Fruit fly (Drosophila melanogaster) whole organism, prepupa: ENCODE measurements around the gene Hers.

Source experiments
- CG10631 ChIP-seq: fragments of 200-800 bp; sonication (Bioruptor generic); optimal IDR thresholded peaks from 2 replicates; lab custom pipeline; 2016; ENCODE audit warnings: missing biosample characterization, missing genetic modification characterization
- CG10669 ChIP-seq: fragments of 200-800 bp; sonication (Bioruptor generic); optimal IDR thresholded peaks from 3 replicates; lab custom pipeline; 2018; ENCODE audit warnings: missing biosample characterization, mild to moderate bottlenecking, missing genetic modification characterization, moderate library complexity
- CG11902 ChIP-seq: fragments of 200-800 bp; sonication (Bioruptor generic); optimal IDR thresholded peaks from 3 replicates; lab custom pipeline; 2016; ENCODE audit warnings: missing biosample characterization, missing genetic modification characterization
- CG15336 ChIP-seq: fragments of 200-800 bp; sonication (Bioruptor generic); IDR thresholded peaks from 2 replicates; pipeline ENCODE4 v1.3.6; 2022; ENCODE audit warnings: missing biosample characterization, missing genetic modification characterization
- CG1621 ChIP-seq: fragments of 200-800 bp; sonication (Bioruptor generic); optimal IDR thresholded peaks from 3 replicates; lab custom pipeline; 2018; ENCODE audit warnings: missing biosample characterization, mild to moderate bottlenecking, missing genetic modification characterization
- CG16779 ChIP-seq: fragments of 200-800 bp; sonication (Bioruptor generic); optimal IDR thresholded peaks from 3 replicates; lab custom pipeline; 2017; ENCODE audit warnings: missing biosample characterization, mild to moderate bottlenecking, missing genetic modification characterization
- CG3032 ChIP-seq: fragments of 200-800 bp; optimal IDR thresholded peaks from 2 replicates; lab custom pipeline; 2019; ENCODE audit warnings: missing biosample characterization, mild to moderate bottlenecking, missing genetic modification characterization, moderate library complexity
- CG31627 ChIP-seq: fragments of 200-800 bp; sonication (Bioruptor generic); optimal IDR thresholded peaks from 3 replicates; lab custom pipeline; 2016; ENCODE audit warnings: missing biosample characterization, missing genetic modification characterization
- CG34406 ChIP-seq: fragments of 200-800 bp; sonication (Bioruptor generic); optimal IDR thresholded peaks from 3 replicates; lab custom pipeline; 2016; ENCODE audit warnings: missing biosample characterization, missing genetic modification characterization
- CG4318 ChIP-seq: fragments of 200-800 bp; sonication (Bioruptor generic); optimal IDR thresholded peaks from 3 replicates; lab custom pipeline; 2017; ENCODE audit warnings: missing biosample characterization, mild to moderate bottlenecking, missing genetic modification characterization
- CG6163 ChIP-seq: fragments of 200-800 bp; sonication (Bioruptor generic); IDR thresholded peaks from 3 replicates; pipeline ENCODE4 v1.3.6; 2022; ENCODE audit warnings: missing biosample characterization, missing genetic modification characterization
- CG6276 ChIP-seq: fragments of 200-800 bp; sonication (Bioruptor generic); optimal IDR thresholded peaks from 2 replicates; lab custom pipeline; 2017; ENCODE audit warnings: missing biosample characterization, mild to moderate bottlenecking, missing genetic modification characterization
- CG6792 ChIP-seq: fragments of 200-800 bp; sonication (Bioruptor generic); optimal IDR thresholded peaks from 3 replicates; lab custom pipeline; 2016; ENCODE audit warnings: missing biosample characterization, missing genetic modification characterization
- CG6808 ChIP-seq: fragments of 200-800 bp; sonication (Bioruptor generic); optimal IDR thresholded peaks from 3 replicates; lab custom pipeline; 2017; ENCODE audit warnings: missing biosample characterization, missing genetic modification characterization, mild to moderate bottlenecking, moderate library complexity, missing genetic modification reagents
- CG7368 ChIP-seq: fragments of 200-800 bp; sonication (Bioruptor generic); optimal IDR thresholded peaks from 3 replicates; lab custom pipeline; 2016; ENCODE audit warnings: missing biosample characterization, missing genetic modification characterization
- CG8119 ChIP-seq: fragments of 200-800 bp; sonication (Bioruptor generic); IDR thresholded peaks from 3 replicates; pipeline ENCODE4 v1.3.6; 2022; ENCODE audit warnings: missing biosample characterization, missing genetic modification characterization
- CG8319 ChIP-seq: fragments of 200-800 bp; sonication (Bioruptor generic); optimal IDR thresholded peaks from 3 replicates; lab custom pipeline; 2016; ENCODE audit warnings: missing biosample characterization, missing genetic modification characterization
- CG8632 ChIP-seq: fragments of 200-800 bp; sonication (Bioruptor generic); optimal IDR thresholded peaks from 3 replicates; lab custom pipeline; 2016; ENCODE audit warnings: missing biosample characterization, missing genetic modification characterization
- CG9139 ChIP-seq: fragments of 200-800 bp; sonication (Bioruptor generic); optimal IDR thresholded peaks from 3 replicates; lab custom pipeline; 2017; ENCODE audit warnings: missing biosample characterization, mild to moderate bottlenecking, missing genetic modification characterization
- Eip75B ChIP-seq: fragments of 200-800 bp; sonication (Bioruptor generic); optimal IDR thresholded peaks from 3 replicates; lab custom pipeline; 2016; ENCODE audit warnings: missing biosample characterization, missing genetic modification characterization
- Eip78C ChIP-seq: fragments of 200-800 bp; sonication (Bioruptor generic); peaks from one replicate; lab custom pipeline; 2016; ENCODE audit warnings: missing biosample characterization, missing genetic modification characterization
- Ets21C ChIP-seq: fragments of 200-800 bp; sonication (Bioruptor generic); optimal IDR thresholded peaks from 3 replicates; lab custom pipeline; 2016; ENCODE audit warnings: missing biosample characterization, missing genetic modification characterization
- Ets96B ChIP-seq: fragments of 200-800 bp; optimal IDR thresholded peaks from 2 replicates; lab custom pipeline; 2019; ENCODE audit warnings: missing biosample characterization, mild to moderate bottlenecking, missing genetic modification characterization, moderate library complexity
- Hr38 ChIP-seq: sonication (Bioruptor generic); optimal IDR thresholded peaks from 2 replicates; lab custom pipeline; 2016; ENCODE audit warnings: missing biosample characterization, missing genetic modification characterization
- Hr39 ChIP-seq: fragments of 200-800 bp; sonication (Bioruptor generic); optimal IDR thresholded peaks from 2 replicates; lab custom pipeline; 2016; ENCODE audit warnings: missing biosample characterization, missing genetic modification characterization
- Hr4 ChIP-seq: fragments of 200-800 bp; sonication (Bioruptor generic); optimal IDR thresholded peaks from 3 replicates; lab custom pipeline; 2016; ENCODE audit warnings: missing biosample characterization, missing genetic modification characterization
- Lpt ChIP-seq: fragments of 200-800 bp; sonication (Bioruptor generic); optimal IDR thresholded peaks from 3 replicates; lab custom pipeline; 2016; ENCODE audit warnings: missing biosample characterization, missing genetic modification characterization
- Met ChIP-seq: fragments of 200-800 bp; sonication (Bioruptor generic); optimal IDR thresholded peaks from 3 replicates; lab custom pipeline; 2016; ENCODE audit warnings: missing biosample characterization, missing genetic modification characterization
- OdsH ChIP-seq: fragments of 200-800 bp; sonication (Bioruptor generic); optimal IDR thresholded peaks from 3 replicates; lab custom pipeline; 2016; ENCODE audit warnings: missing biosample characterization, missing genetic modification characterization
- Smox ChIP-seq: fragments of 200-800 bp; sonication (Bioruptor generic); optimal IDR thresholded peaks from 3 replicates; lab custom pipeline; 2016; ENCODE audit warnings: missing biosample characterization, missing genetic modification characterization
- Sox102F ChIP-seq: fragments of 200-800 bp; sonication (Bioruptor generic); optimal IDR thresholded peaks from 2 replicates; lab custom pipeline; 2016; ENCODE audit warnings: missing biosample characterization, mild to moderate bottlenecking, missing genetic modification characterization
- Sox15 ChIP-seq: fragments of 200-800 bp; sonication (Bioruptor generic); optimal IDR thresholded peaks from 3 replicates; lab custom pipeline; 2016; ENCODE audit warnings: missing biosample characterization, missing genetic modification characterization
- acj6 ChIP-seq: fragments of 200-800 bp; sonication (Bioruptor generic); optimal IDR thresholded peaks from 3 replicates; lab custom pipeline; 2016; ENCODE audit warnings: missing biosample characterization, missing genetic modification characterization
- dac ChIP-seq: fragments of 200-800 bp; sonication (Bioruptor generic); optimal IDR thresholded peaks from 2 replicates; lab custom pipeline; 2017; ENCODE audit warnings: missing biosample characterization, mild to moderate bottlenecking, missing genetic modification characterization
- dsx ChIP-seq: fragments of 200-800 bp; optimal IDR thresholded peaks from 3 replicates; lab custom pipeline; 2019; ENCODE audit warnings: missing biosample characterization, mild to moderate bottlenecking, missing genetic modification characterization, moderate library complexity; ENCODE audit not compliant: poor library complexity, severe bottlenecking
- eg ChIP-seq: fragments of 200-800 bp; sonication (Bioruptor generic); IDR thresholded peaks from 3 replicates; pipeline ENCODE4 v1.3.6; 2022; ENCODE audit warnings: missing biosample characterization, missing genetic modification characterization
- esn ChIP-seq: fragments of 200-800 bp; sonication (Bioruptor generic); optimal IDR thresholded peaks from 2 replicates; lab custom pipeline; 2016; ENCODE audit warnings: missing biosample characterization, mild to moderate bottlenecking, missing genetic modification characterization, moderate library complexity
- fd59A ChIP-seq: fragments of 200-800 bp; sonication (Bioruptor generic); optimal IDR thresholded peaks from 2 replicates; lab custom pipeline; 2017; ENCODE audit warnings: missing biosample characterization, mild to moderate bottlenecking, missing genetic modification characterization, missing genetic modification reagents
- fd85E ChIP-seq: fragments of 200-800 bp; sonication (Bioruptor generic); optimal IDR thresholded peaks from 3 replicates; lab custom pipeline; 2016; ENCODE audit warnings: missing biosample characterization, missing genetic modification characterization
- fkh ChIP-seq: fragments of 200-800 bp; sonication (Bioruptor generic); optimal IDR thresholded peaks from 3 replicates; lab custom pipeline; 2017; ENCODE audit warnings: missing biosample characterization, mild to moderate bottlenecking, missing genetic modification characterization, moderate library complexity
- lz ChIP-seq: fragments of 200-800 bp; sonication (Bioruptor generic); optimal IDR thresholded peaks from 3 replicates; lab custom pipeline; 2016; ENCODE audit warnings: missing biosample characterization, missing genetic modification characterization
- net ChIP-seq: fragments of 200-800 bp; sonication (Bioruptor generic); optimal IDR thresholded peaks from 3 replicates; lab custom pipeline; 2016; ENCODE audit warnings: missing biosample characterization, missing genetic modification characterization
- pdm3 ChIP-seq: fragments of 200-800 bp; sonication (Bioruptor generic); optimal IDR thresholded peaks from 3 replicates; lab custom pipeline; 2016; ENCODE audit warnings: missing biosample characterization, missing genetic modification characterization
- svp ChIP-seq: fragments of 200-800 bp; sonication (Bioruptor generic); peaks from one replicate; lab custom pipeline; 2016; ENCODE audit warnings: missing biosample characterization, missing genetic modification characterization
- topi ChIP-seq: fragments of 200-800 bp; sonication (Bioruptor generic); optimal IDR thresholded peaks from 3 replicates; lab custom pipeline; 2016; ENCODE audit warnings: missing biosample characterization, missing genetic modification characterization

Hers gene

dm6 chrX:19839067-19839466, 26.9 kb upstream of the Hers start:
- no peak for TF ChIP-seq Smox
- no peak for TF ChIP-seq CG6792
- no peak for TF ChIP-seq CG6808 (GFP tag; lab: Kevin White, UChicago)
- no peak for TF ChIP-seq Lpt (GFP tag; lab: Kevin White, UChicago)
- TF ChIP-seq Eip78C (GFP tag; lab: Kevin White, UChicago), result peak; percentile 13
- no peak for TF ChIP-seq Sox102F (GFP tag; lab: Kevin White, UChicago)
- TF ChIP-seq OdsH (GFP tag; lab: Kevin White, UChicago), result no peak
- no peak for TF ChIP-seq CG1621
- TF ChIP-seq lz (GFP tag; lab: Kevin White, UChicago), result no peak
- no peak for TF ChIP-seq CG8319 (GFP tag; lab: Kevin White, UChicago)
- TF ChIP-seq CG6163 (GFP tag; lab: Robert Waterston, UW), result no peak
- no peak for TF ChIP-seq CG9139 (GFP tag; lab: Kevin White, UChicago)
- TF ChIP-seq dsx (GFP tag; lab: Kevin White, UChicago), result no peak
- peak; percentile 52 for TF ChIP-seq fkh
- no peak for TF ChIP-seq Met (GFP tag; lab: Kevin White, UChicago)
- no peak for TF ChIP-seq CG4318 (GFP tag; lab: Kevin White, UChicago)

DNA sequence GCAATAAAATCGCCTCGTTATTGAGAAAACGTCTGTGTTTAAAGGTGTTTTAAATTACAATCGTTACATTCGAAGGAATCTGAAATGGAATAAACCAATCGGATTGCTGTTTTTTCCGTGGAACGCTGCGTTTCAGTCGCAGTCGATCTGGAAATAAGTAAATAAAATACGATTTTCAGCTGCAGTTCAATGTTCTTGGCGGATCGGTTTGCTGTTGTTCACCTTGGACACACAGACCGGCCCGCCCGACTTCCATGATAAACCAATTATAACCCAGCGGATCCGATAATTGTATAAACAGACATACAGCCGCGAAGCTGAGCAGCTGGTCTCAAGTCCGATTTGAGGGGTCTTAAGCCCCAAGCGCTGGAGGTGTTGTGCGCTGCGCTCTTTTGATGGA, 25.6 kb upstream of the Hers start:
- TF ChIP-seq fkh (no peak), svp (GFP tag; lab: Kevin White, UChicago) (peak; percentile 58)
- TF ChIP-seq, all 60 proteins: peak for 1

DNA sequence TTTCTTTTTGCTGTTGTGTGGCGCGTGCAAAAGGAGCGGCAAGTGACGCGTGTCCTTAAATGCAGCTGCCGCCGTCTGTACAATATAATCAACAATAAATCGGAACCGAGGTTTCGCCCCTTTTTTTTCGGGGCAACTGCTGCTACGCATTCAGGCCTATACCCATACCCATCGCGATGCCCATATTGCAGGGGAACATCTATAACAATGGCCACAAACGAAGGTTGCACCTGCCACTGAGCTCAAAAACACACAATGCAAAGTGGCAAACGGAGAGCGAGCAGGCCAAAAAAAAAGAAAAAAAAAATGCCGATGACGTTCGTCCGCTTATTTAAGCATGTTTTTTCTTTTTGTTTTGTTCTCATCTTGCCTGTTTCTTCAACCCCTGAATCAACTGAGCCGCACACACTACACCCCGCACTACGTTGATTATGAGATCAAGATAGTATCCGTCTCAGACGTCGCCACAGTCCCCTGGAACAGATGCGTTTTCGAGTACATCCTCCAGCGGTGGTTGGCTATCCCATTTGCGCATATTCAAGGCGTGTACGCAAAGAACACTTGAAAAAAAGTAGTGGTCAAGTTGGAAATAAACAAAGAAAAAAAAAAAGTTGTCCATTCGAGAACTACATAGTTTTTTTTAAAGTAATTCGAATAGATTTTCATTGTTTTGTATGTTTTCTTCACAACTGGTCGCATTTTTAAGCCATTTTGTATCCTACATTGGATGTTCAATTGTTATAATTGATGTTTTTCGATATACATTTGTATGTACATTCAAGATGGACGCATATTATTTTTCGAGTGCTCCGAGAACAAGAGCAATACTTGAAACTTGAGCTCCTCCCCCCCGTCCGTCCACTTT, 23.3 kb upstream of the Hers start:
- peak; percentile 35 for TF ChIP-seq CG34406 (GFP tag; lab: Kevin White, UChicago)
- TF ChIP-seq CG15336 (GFP tag; lab: Robert Waterston, UW), result no peak
- peak; percentile 56 for TF ChIP-seq acj6 (GFP tag; lab: Kevin White, UChicago)
- peak; percentile 53 for TF ChIP-seq Met (GFP tag; lab: Kevin White, UChicago)
- peak; percentile 41 for TF ChIP-seq CG31627 (GFP tag; lab: Kevin White, UChicago)
- peak; percentile 36 for TF ChIP-seq Sox15
- TF ChIP-seq CG11902, result no peak
- peak; percentile 46 for TF ChIP-seq OdsH (GFP tag; lab: Kevin White, UChicago)
- peak; percentile 61 for TF ChIP-seq fd59A (GFP tag; lab: Kevin White, UChicago)
- no peak for TF ChIP-seq Hr4 (GFP tag; lab: Kevin White, UChicago)
- no peak for TF ChIP-seq fd85E (GFP tag; lab: Kevin White, UChicago)
- TF ChIP-seq net (GFP tag; lab: Kevin White, UChicago), result no peak
- peak; percentile 19 for TF ChIP-seq Ets21C (GFP tag; lab: Kevin White, UChicago)
- TF ChIP-seq CG6276, result no peak
- peak; percentile 57 for TF ChIP-seq svp (GFP tag; lab: Kevin White, UChicago)
- no peak for TF ChIP-seq dac (GFP tag; lab: Kevin White, UChicago)
- peak; percentile 40 for TF ChIP-seq pdm3 (GFP tag; lab: Kevin White, UChicago)
- TF ChIP-seq Ets96B (tag; lab: Kevin White, UChicago), result peak; percentile 56
- no peak for TF ChIP-seq CG1621
- peak; percentile 70 for TF ChIP-seq esn (GFP tag; lab: Kevin White, UChicago)
- TF ChIP-seq CG7368 (GFP tag; lab: Kevin White, UChicago), result peak; percentile 31
- peak; percentile 42 for TF ChIP-seq CG8632
- peak; percentile 49 for TF ChIP-seq topi (GFP tag; lab: Kevin White, UChicago)
- TF ChIP-seq Hr38 (GFP tag; lab: Kevin White, UChicago), result no peak
- no peak for TF ChIP-seq dsx (GFP tag; lab: Kevin White, UChicago)
- TF ChIP-seq Lpt (GFP tag; lab: Kevin White, UChicago), result no peak
- TF ChIP-seq CG6163 (GFP tag; lab: Robert Waterston, UW), result no peak
- TF ChIP-seq Eip75B (GFP tag; lab: Kevin White, UChicago), result peak; percentile 56
- no peak for TF ChIP-seq CG8119
- TF ChIP-seq CG4318 (GFP tag; lab: Kevin White, UChicago), result no peak
- peak; percentile 50 for TF ChIP-seq Hr39
- no peak for TF ChIP-seq fkh
- TF ChIP-seq CG3032, result peak; percentile 49
- TF ChIP-seq CG10631 (GFP tag; lab: Kevin White, UChicago), result peak; percentile 62
- peak; percentile 42 for TF ChIP-seq lz (GFP tag; lab: Kevin White, UChicago)
- TF ChIP-seq eg (GFP tag; lab: Robert Waterston, UW), result no peak
- no peak for TF ChIP-seq CG16779
- TF ChIP-seq Smox, result peak; percentile 46
- TF ChIP-seq CG10669 (GFP tag; lab: Kevin White, UChicago), result peak; percentile 55
